Worm (Caenorhabditis elegans): ENCODE measurements around the gene hpa-1.

The hpa-1 gene

DNA sequence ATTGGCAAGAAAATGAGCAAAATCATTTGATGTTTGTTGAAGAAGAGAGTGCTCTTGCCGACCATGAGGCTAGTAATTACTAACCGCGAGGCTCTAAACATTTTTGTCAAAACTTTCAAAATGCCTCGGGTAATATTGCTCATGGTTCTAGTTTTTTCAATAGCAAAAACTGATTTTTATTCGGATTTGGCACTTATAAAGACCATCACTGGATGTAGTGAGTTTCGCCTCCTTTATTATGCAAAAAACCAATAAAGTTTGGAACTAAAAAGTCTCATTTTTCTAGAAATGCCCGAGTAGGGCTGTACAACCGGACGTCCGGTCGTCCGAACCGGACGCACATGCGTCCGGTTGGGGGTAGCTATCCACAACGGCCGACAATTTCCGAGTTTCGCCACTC lies at the start of gene hpa-1, which contains the start of gene irld-39:
TSS of gene hpa-1 (minus strand) at position 101 of the 400 bp plus-strand sequence.
TSS of gene irld-39 (plus strand) at position 121 of the 400 bp plus-strand sequence.
- TF ChIP-seq nhr-84 (tag; optimal IDR thresholded peaks at IDR 0.05) (no peak), snpc-4 (tag; optimal IDR thresholded peaks at IDR 0.05) (no peak), pqm-1 (tag; optimal IDR thresholded peaks at IDR 0.05) (no peak), mab-9 (GFP tag; IDR thresholded peaks at IDR 0.05) (no peak), mep-1 (tag; optimal IDR thresholded peaks at IDR 0.05) (no peak), pax-3 (tag; optimal IDR thresholded peaks at IDR 0.05) (no peak), C34B4.2 (tag; optimal IDR thresholded peaks at IDR 0.05) (no peak)

DNA sequence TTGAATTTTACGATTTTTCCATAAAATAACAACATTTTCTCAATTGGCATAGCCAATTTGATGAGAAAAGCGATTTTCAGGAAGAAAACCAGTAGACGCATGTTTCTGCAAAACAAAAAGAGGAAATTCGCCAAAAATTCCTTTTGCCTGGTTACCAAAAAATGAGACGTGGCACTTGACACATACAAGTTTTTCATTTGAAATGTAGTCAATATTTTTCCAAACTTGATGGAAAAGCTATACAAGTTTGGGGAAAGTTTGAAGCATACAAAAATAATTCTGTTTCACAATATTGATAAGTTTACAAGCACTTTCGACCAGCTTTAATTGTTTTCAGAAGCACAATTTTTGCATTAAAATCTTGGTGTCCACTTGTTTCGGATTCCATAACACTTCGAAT lies 47.7 kb upstream of the hpa-1 start, which contains the start of gene clec-191:
TSS of gene clec-191 (minus strand) at position 101 of the 400 bp plus-strand sequence.
- no peak for TF ChIP-seq egl-27 (tag; optimal IDR thresholded peaks at IDR 0.05)
- no peak for TF ChIP-seq unc-130 (tag; optimal IDR thresholded peaks at IDR 0.05)
- no peak for TF ChIP-seq dsc-1 (tag; optimal IDR thresholded peaks at IDR 0.05)
- TF ChIP-seq nhr-85 (tag), result no peak
- no peak for TF ChIP-seq nhr-20 (tag; optimal IDR thresholded peaks at IDR 0.05)
- TF ChIP-seq F16B12.6 (tag; optimal IDR thresholded peaks at IDR 0.05), result no peak
- no peak for TF ChIP-seq alr-1 (tag; optimal IDR thresholded peaks at IDR 0.05; ENCODE audit: borderline replicate concordance)
- TF ChIP-seq efl-1 (optimal IDR thresholded peaks at IDR 0.05), result no peak
- no peak for TF ChIP-seq efl-1 (GFP tag; optimal IDR thresholded peaks at IDR 0.05 in 1 of 2)
- no peak for TF ChIP-seq fkh-10 (GFP tag; optimal IDR thresholded peaks at IDR 0.05)

DNA sequence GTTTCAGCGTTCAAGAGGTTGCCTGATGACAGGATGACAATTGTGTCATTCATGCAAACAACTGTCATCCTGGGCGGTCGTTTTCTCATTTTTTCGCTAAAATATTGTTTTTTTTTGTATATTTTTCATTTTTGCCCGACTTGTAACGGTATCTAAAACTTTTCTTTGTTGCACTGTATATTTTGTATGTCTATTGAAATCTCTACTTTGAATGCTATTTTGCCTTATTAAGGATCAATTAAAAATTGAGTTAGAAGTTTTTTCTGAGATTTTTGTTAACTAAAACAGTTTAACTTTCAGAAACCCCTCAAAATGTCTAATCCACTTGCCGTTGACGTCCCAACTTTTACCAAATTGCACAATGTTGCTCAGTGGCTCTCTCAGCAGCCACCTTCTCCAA lies 45.0 kb upstream of the hpa-1 start, which contains the start of gene ccch-2:
TSS of gene ccch-2 (plus strand) at position 301 of the 400 bp plus-strand sequence.
- TF ChIP-seq alr-1 (tag; optimal IDR thresholded peaks at IDR 0.05; ENCODE audit: borderline replicate concordance) (no peak), fos-1 (tag; optimal IDR thresholded peaks at IDR 0.05) (no peak), unc-98 (GFP tag; IDR thresholded peaks at IDR 0.05) (no peak), lir-3 (tag; optimal IDR thresholded peaks at IDR 0.05; ENCODE audit: poor library complexity) (no peak), dpl-1 (GFP tag; optimal IDR thresholded peaks at IDR 0.05) (no peak), C16A3.4 (tag; optimal IDR thresholded peaks at IDR 0.05) (no peak), irx-1 (tag; optimal IDR thresholded peaks at IDR 0.05) (no peak), skn-1 (tag; optimal IDR thresholded peaks at IDR 0.05) (no peak), egl-27 (tag; optimal IDR thresholded peaks at IDR 0.05) (no peak), unc-130 (tag; optimal IDR thresholded peaks at IDR 0.05) (no peak), blmp-1 (tag; optimal IDR thresholded peaks at IDR 0.05) (no peak), nhr-237 (tag; optimal IDR thresholded peaks at IDR 0.05) (no peak), lin-35 (GFP tag; optimal IDR thresholded peaks at IDR 0.05) (no peak), ceh-90 (tag; optimal IDR thresholded peaks at IDR 0.05) (no peak), ceh-88 (GFP tag; IDR thresholded peaks at IDR 0.05) (no peak), unc-30 (tag; optimal IDR thresholded peaks at IDR 0.05) (no peak), lin-14 (GFP tag; optimal IDR thresholded peaks at IDR 0.05) (no peak), pag-3 (tag; optimal IDR thresholded peaks at IDR 0.05; ENCODE audit: borderline replicate concordance, insufficient read depth) (no peak)

DNA sequence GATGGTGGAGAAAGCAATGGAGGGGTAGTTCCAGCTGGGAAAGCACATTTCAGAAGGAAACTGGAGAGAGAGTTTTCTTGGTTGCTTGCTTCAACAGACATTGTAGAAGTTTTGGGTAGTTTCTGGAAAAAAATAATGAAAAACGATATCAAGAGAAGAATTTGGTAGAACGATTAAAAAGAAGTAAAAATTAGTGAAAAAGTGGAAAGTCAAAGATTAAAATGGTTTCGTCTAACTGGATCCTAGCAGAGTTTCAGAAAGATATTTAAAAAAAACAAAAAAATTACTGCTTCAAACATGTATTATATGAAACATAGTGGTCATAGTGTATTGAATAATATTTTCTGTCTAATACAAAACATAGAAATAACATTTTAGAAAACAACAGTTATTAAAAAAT lies 44.4 kb upstream of the hpa-1 start, which contains the start of gene F38C2.7:
TSS of gene F38C2.7 (minus strand) at position 101 of the 400 bp plus-strand sequence.
- no peak for TF ChIP-seq nhr-237 (tag; optimal IDR thresholded peaks at IDR 0.05)
- TF ChIP-seq nhr-12 (tag; optimal IDR thresholded peaks at IDR 0.05), result no peak
- TF ChIP-seq nhr-85 (tag), result no peak
- no peak for TF ChIP-seq rnt-1 (tag; optimal IDR thresholded peaks at IDR 0.05)
- no peak for TF ChIP-seq nhr-84 (tag; optimal IDR thresholded peaks at IDR 0.05)
- TF ChIP-seq isw-1 (GFP tag; IDR thresholded peaks at IDR 0.05), result no peak
- TF ChIP-seq unc-98 (GFP tag; IDR thresholded peaks at IDR 0.05), result no peak
- no peak for TF ChIP-seq pax-3 (tag; optimal IDR thresholded peaks at IDR 0.05)
- no peak for TF ChIP-seq unc-62 (GFP tag; optimal IDR thresholded peaks at IDR 0.05)

All from whole organism, L1 larva.